Fruit fly (Drosophila melanogaster): ENCODE results near the gene meng.

Gene meng

dm6 chr2L:6787973-6788368 lies 45.7 kb downstream of the meng start (continued):
- TF ChIP-seq wor (GFP tag; IDR thresholded peaks at IDR 0.05) (no peak), ssp (GFP tag; IDR thresholded peaks at IDR 0.05) (no peak; the same call in 1 of the 2 replicates), fd3F (GFP tag; optimal IDR thresholded peaks at IDR 0.05) (peak; percentile 36), psq (GFP tag; optimal IDR thresholded peaks at IDR 0.05) (no peak), ranshi (GFP tag; IDR thresholded peaks at IDR 0.05) (peak; percentile 49; the same call in 1 of the 2 replicates), CG15696 (tag; optimal IDR thresholded peaks at IDR 0.05) (no peak), unpg (GFP tag; optimal IDR thresholded peaks at IDR 0.05) (peak; percentile 77), CG10267 (tag; optimal IDR thresholded peaks at IDR 0.05) (peak; percentile 31), CG15011 (GFP tag; optimal IDR thresholded peaks at IDR 0.05) (peak; percentile 30), Usf (GFP tag; optimal IDR thresholded peaks at IDR 0.05) (no peak), bab2 (GFP tag; optimal IDR thresholded peaks at IDR 0.05) (peak; percentile 43), Eip74EF (GFP tag; optimal IDR thresholded peaks at IDR 0.05) (peak in 1 of 2 experiments; percentile 75), fru (optimal IDR thresholded peaks at IDR 0.05) (no peak), CG3163 (GFP tag; optimal IDR thresholded peaks at IDR 0.05) (no peak), D (optimal IDR thresholded peaks at IDR 0.05) (no peak), D (GFP tag; optimal IDR thresholded peaks at IDR 0.05) (peak; percentile 64), cas (GFP tag; IDR thresholded peaks at IDR 0.05) (no peak), fu2 (GFP tag; optimal IDR thresholded peaks at IDR 0.05) (peak; percentile 50), sens (GFP tag) (peak; percentile 83), CG32772 (GFP tag; IDR thresholded peaks at IDR 0.05) (peak; percentile 19; the same call in 1 of the 2 replicates), sug (tag; optimal IDR thresholded peaks at IDR 0.05) (no peak), CG17186 (GFP tag; optimal IDR thresholded peaks at IDR 0.05) (peak; percentile 32), CG18011 (GFP tag; optimal IDR thresholded peaks at IDR 0.05) (no peak), amos (GFP tag; IDR thresholded peaks at IDR 0.05; ENCODE audit: partially characterized antibody) (no peak), bcd (GFP tag; optimal IDR thresholded peaks at IDR 0.05) (peak; percentile 52), inv (GFP tag; IDR thresholded peaks at IDR 0.05; ENCODE audit: partially characterized antibody) (no peak), Gug (GFP tag; IDR thresholded peaks at IDR 0.05) (peak; percentile 32; the same call in 1 of the 4 replicates), CG13287 (GFP tag; IDR thresholded peaks at IDR 0.05; ENCODE audit: partially characterized antibody) (no peak), Dek (tag; optimal IDR thresholded peaks at IDR 0.05) (peak; percentile 25), ERR (GFP tag; optimal IDR thresholded peaks at IDR 0.05) (no peak), disco-r (GFP tag; optimal IDR thresholded peaks at IDR 0.05) (no peak), Aef1 (GFP tag; IDR thresholded peaks at IDR 0.05) (no peak; the same call in 2 of the 3 replicates), CG10209 (GFP tag; optimal IDR thresholded peaks at IDR 0.05) (peak; percentile 21), en (GFP tag; optimal IDR thresholded peaks at IDR 0.05) (peak; percentile 43), CG14441 (GFP tag; IDR thresholded peaks at IDR 0.05) (no peak), Dll (GFP tag; IDR thresholded peaks at IDR 0.05; ENCODE audit: partially characterized antibody) (no peak), Dp (GFP tag; optimal IDR thresholded peaks at IDR 0.05) (no peak), h (optimal IDR thresholded peaks at IDR 0.05) (no peak), NC2β (GFP tag; optimal IDR thresholded peaks at IDR 0.05) (peak; percentile 55), sob (GFP tag; IDR thresholded peaks at IDR 0.05) (no peak), sr (GFP tag; IDR thresholded peaks at IDR 0.05) (no peak), CG32532 (GFP tag; IDR thresholded peaks at IDR 0.05) (peak; percentile 48; the same call in 1 of the 2 replicates), CG18619 (GFP tag; optimal IDR thresholded peaks at IDR 0.05) (no peak), prd (optimal IDR thresholded peaks at IDR 0.05) (no peak), prd (GFP tag; IDR thresholded peaks at IDR 0.05) (peak; percentile 50; the same call in 2 of the 3 replicates), rib (GFP tag; IDR thresholded peaks at IDR 0.05) (no peak), Ptx1 (GFP tag; IDR thresholded peaks at IDR 0.05) (peak; percentile 53), CG3847 (GFP tag; IDR thresholded peaks at IDR 0.05) (0 out of 2 replicates have a peak, but pooled peaks have one; percentile 5), HLH3B (GFP tag; IDR thresholded peaks at IDR 0.05) (peak; percentile 77), Hmx (GFP tag; optimal IDR thresholded peaks at IDR 0.05) (no peak), tll (GFP tag; optimal IDR thresholded peaks at IDR 0.05) (no peak), dm (GFP tag; optimal IDR thresholded peaks at IDR 0.05) (peak; percentile 13)
